Fruit fly (Drosophila melanogaster): ENCODE measurements around the gene CG12402.
A peak's percentile ranks its signal among the peaks of the same experiment; 100 is the strongest.

The CG12402 gene

DNA sequence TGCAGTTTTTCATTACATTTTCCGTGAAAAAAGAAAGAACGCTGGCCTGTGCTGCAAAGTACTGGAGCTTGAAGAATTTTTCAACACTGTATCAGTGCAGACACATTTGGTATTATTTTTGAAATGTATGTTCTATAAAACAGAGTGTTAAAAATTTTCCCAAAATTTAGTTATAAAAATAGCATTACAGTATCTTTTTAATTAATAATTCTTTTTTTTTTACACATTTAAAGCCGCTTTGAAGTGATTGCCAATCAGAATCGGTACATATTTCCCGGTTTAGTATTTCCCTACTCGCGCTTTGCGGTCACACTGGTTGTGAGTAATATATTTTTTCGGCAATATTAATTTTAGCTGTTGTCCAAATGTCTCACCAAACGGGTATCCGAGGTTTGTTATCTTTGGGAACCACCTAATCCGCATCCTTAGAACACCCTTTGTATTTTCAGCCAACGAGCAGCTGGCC is 14.3 kb upstream of the CG12402 start, which contains the start of the genes Abi and twf (continued):
- no peak for TF ChIP-seq CG9876 (GFP tag; optimal IDR thresholded peaks at IDR 0.05)
- peak; percentile 46 for TF ChIP-seq cato (GFP tag; optimal IDR thresholded peaks at IDR 0.05; ENCODE audit: borderline replicate concordance)
- peak; percentile 31 for TF ChIP-seq scrt (GFP tag; optimal IDR thresholded peaks at IDR 0.05)
- peak; percentile 35 for TF ChIP-seq Sry-δ (GFP tag; optimal IDR thresholded peaks at IDR 0.05)
- peak; percentile 67 for TF ChIP-seq Hmr (GFP tag; optimal IDR thresholded peaks at IDR 0.05)
- peak; percentile 56 for TF ChIP-seq CG9437 (GFP tag; optimal IDR thresholded peaks at IDR 0.05)
- TF ChIP-seq Blimp-1 (GFP tag; optimal IDR thresholded peaks at IDR 0.05), result peak; percentile 60
- peak; percentile 24 for TF ChIP-seq CG8924 (tag; optimal IDR thresholded peaks at IDR 0.05)
- no peak for TF ChIP-seq Lpt (GFP tag; optimal IDR thresholded peaks at IDR 0.05)
- peak; percentile 77 for TF ChIP-seq Chrac-16 (GFP tag; optimal IDR thresholded peaks at IDR 0.05)
- TF ChIP-seq luna (GFP tag; optimal IDR thresholded peaks at IDR 0.05), result no peak
- no peak for TF ChIP-seq CG6254 (GFP tag; optimal IDR thresholded peaks at IDR 0.05)
- TF ChIP-seq crol (GFP tag; IDR thresholded peaks at IDR 0.05), result no peak
- TF ChIP-seq CG17385 (GFP tag; optimal IDR thresholded peaks at IDR 0.05), result peak; percentile 62
- no peak for TF ChIP-seq sqz (GFP tag; optimal IDR thresholded peaks at IDR 0.05)
- TF ChIP-seq Bteb2 (GFP tag; optimal IDR thresholded peaks at IDR 0.05), result peak; percentile 52
- no peak for TF ChIP-seq CG2678 (tag; optimal IDR thresholded peaks at IDR 0.05)
- peak; percentile 20 for TF ChIP-seq emc (GFP tag; optimal IDR thresholded peaks at IDR 0.05)
- TF ChIP-seq CG14667 (GFP tag; IDR thresholded peaks at IDR 0.05), result peak; percentile 52; the same call in 1 of the 2 replicates
- peak; percentile 43 for TF ChIP-seq Atf3 (GFP tag; optimal IDR thresholded peaks at IDR 0.05)
- no peak for TF ChIP-seq pros (GFP tag; optimal IDR thresholded peaks at IDR 0.05)
- TF ChIP-seq CG14710 (tag; optimal IDR thresholded peaks at IDR 0.05), result peak; percentile 86
- TF ChIP-seq Awh (GFP tag; IDR thresholded peaks at IDR 0.05), result peak; percentile 28; the same call in 1 of the 2 replicates
- TF ChIP-seq CG10274 (GFP tag; optimal IDR thresholded peaks at IDR 0.05), result no peak
- TF ChIP-seq CG14441 (GFP tag; IDR thresholded peaks at IDR 0.05), result peak; percentile 49; the same call in 1 of the 2 replicates
- TF ChIP-seq sens (GFP tag), result peak; percentile 95
- peak; percentile 17 for TF ChIP-seq en (GFP tag; optimal IDR thresholded peaks at IDR 0.05)
- peak; percentile 61 for TF ChIP-seq CG11247 (GFP tag; IDR thresholded peaks at IDR 0.05)
- peak; percentile 87 for TF ChIP-seq CG12391 (tag; optimal IDR thresholded peaks at IDR 0.05)
- peak; percentile 62 for TF ChIP-seq CG15514 (GFP tag; optimal IDR thresholded peaks at IDR 0.05)
- TF ChIP-seq vvl (GFP tag; IDR thresholded peaks at IDR 0.05), result peak; percentile 81
- peak; percentile 50 for TF ChIP-seq CG7556 (GFP tag; optimal IDR thresholded peaks at IDR 0.05)
- peak; percentile 32; the same call in 1 of the 2 replicates for TF ChIP-seq ranshi (GFP tag; IDR thresholded peaks at IDR 0.05)
- TF ChIP-seq esg (GFP tag; conservative IDR thresholded peaks at IDR 0.05), result peak; percentile 39
- TF ChIP-seq CG2875 (GFP tag; optimal IDR thresholded peaks at IDR 0.05), result peak; percentile 2
- peak; percentile 54 for TF ChIP-seq CG12104 (GFP tag; optimal IDR thresholded peaks at IDR 0.05)
- TF ChIP-seq cg (GFP tag; optimal IDR thresholded peaks at IDR 0.05), result no peak
- TF ChIP-seq CG13775 (GFP tag; optimal IDR thresholded peaks at IDR 0.05), result peak; percentile 74
- peak; percentile 16 for TF ChIP-seq CG8089 (GFP tag; optimal IDR thresholded peaks at IDR 0.05)
- TF ChIP-seq tgo (GFP tag; IDR thresholded peaks at IDR 0.05), result peak; percentile 67
- peak; percentile 48 for TF ChIP-seq CG17186 (GFP tag; optimal IDR thresholded peaks at IDR 0.05)
- peak; percentile 65 for TF ChIP-seq Atf6 (GFP tag; IDR thresholded peaks at IDR 0.05)
- no peak for TF ChIP-seq ftz-f1 (GFP tag; optimal IDR thresholded peaks at IDR 0.05)
- peak; percentile 42; the same call in 1 of the 2 replicates for TF ChIP-seq Taf1 (GFP tag; IDR thresholded peaks at IDR 0.05)
- TF ChIP-seq CG42726 (GFP tag; IDR thresholded peaks at IDR 0.05; ENCODE audit: partially characterized antibody), result no peak
- peak; percentile 75 for TF ChIP-seq Dbx (GFP tag; IDR thresholded peaks at IDR 0.05)
- TF ChIP-seq sima (GFP tag; optimal IDR thresholded peaks at IDR 0.05), result no peak
- peak; percentile 74 for TF ChIP-seq CG10654 (GFP tag; optimal IDR thresholded peaks at IDR 0.05)
- peak; percentile 51 for TF ChIP-seq CG18764 (GFP tag; optimal IDR thresholded peaks at IDR 0.05)
- TF ChIP-seq PHDP (tag; optimal IDR thresholded peaks at IDR 0.05), result peak; percentile 74
- TF ChIP-seq chinmo (GFP tag; IDR thresholded peaks at IDR 0.05; ENCODE audit: partially characterized antibody), result no peak
